Fruit fly (Drosophila melanogaster) whole organism, wandering third instar larva: Measurements from ENCODE around the gene mura.

Experiments
- Dfd ChIP-seq: fragments of >200 bp; optimal IDR thresholded peaks from 2 replicates; lab custom pipeline; 2017; ENCODE audit warnings: missing biosample characterization, missing genetic modification characterization
- HLH106 ChIP-seq: fragments of 200-800 bp; optimal IDR thresholded peaks from 3 replicates; lab custom pipeline; 2019; ENCODE audit warnings: missing biosample characterization, mild to moderate bottlenecking, missing genetic modification characterization, moderate library complexity
- Hr78 ChIP-seq: fragments of >200 bp; optimal IDR thresholded peaks from 2 replicates; lab custom pipeline; 2017; ENCODE audit warnings: missing biosample characterization, missing genetic modification characterization
- OdsH ChIP-seq: fragments of 200-800 bp; sonication (Bioruptor generic); optimal IDR thresholded peaks from 2 replicates; lab custom pipeline; 2016; ENCODE audit warnings: missing biosample characterization, mild to moderate bottlenecking, missing genetic modification characterization
- Vsx2 ChIP-seq: fragments of 200-300, 225-300 bp; sonication (Bioruptor generic); optimal IDR thresholded peaks from 2 replicates; lab custom pipeline; 2018; ENCODE audit warnings: missing biosample characterization, missing genetic modification characterization; ENCODE audit not compliant: partially characterized antibody
- br ChIP-seq: fragments of 200-800 bp; sonication (Bioruptor generic); optimal IDR thresholded peaks from 2 replicates; lab custom pipeline; 2016; ENCODE audit warnings: missing biosample characterization, missing genetic modification characterization
- h ChIP-seq: fragments of 200-800 bp; sonication (Bioruptor generic); optimal IDR thresholded peaks from 3 replicates; lab custom pipeline; 2016; ENCODE audit warnings: missing biosample characterization, mild to moderate bottlenecking, missing genetic modification characterization
- psq ChIP-seq: fragments of 200-800 bp; sonication (Bioruptor generic); optimal IDR thresholded peaks from 3 replicates; lab custom pipeline; 2017; ENCODE audit warnings: missing biosample characterization, mild to moderate bottlenecking, missing genetic modification characterization, moderate library complexity
- sage ChIP-seq: fragments of 200-800 bp; sonication (Bioruptor generic); optimal IDR thresholded peaks from 2 replicates; lab custom pipeline; 2016; ENCODE audit warnings: missing biosample characterization, mild to moderate bottlenecking, missing genetic modification characterization
- usp ChIP-seq: fragments of >200 bp; optimal IDR thresholded peaks from 2 replicates; lab custom pipeline; 2017; ENCODE audit warnings: missing biosample characterization, missing genetic modification characterization

- no peak for TF ChIP-seq psq (GFP tag; lab: Kevin White, UChicago)
- TF ChIP-seq Dfd (GFP tag; lab: Kevin White, UChicago) = no peak
- no peak for TF ChIP-seq Vsx2
- no peak for TF ChIP-seq sage (GFP tag; lab: Kevin White, UChicago)
- no peak for TF ChIP-seq usp (GFP tag; lab: Kevin White, UChicago)
- TF ChIP-seq h (GFP tag; lab: Kevin White, UChicago) = no peak
- no peak for TF ChIP-seq OdsH (GFP tag; lab: Kevin White, UChicago)
- no peak for TF ChIP-seq HLH106
- no peak for TF ChIP-seq br (GFP tag; lab: Kevin White, UChicago)
- TF ChIP-seq Hr78 = no peak
Observed at dm6 chr3R:9593408-9594250, 42.0 kb upstream of the mura start.
